Fruit fly (Drosophila melanogaster) S2 (cell line): ENCODE measurements around the gene sd.

ENCODE experiments used
- CG8478 ChIP-seq: fragments of >200 bp; optimal IDR thresholded peaks from 2 replicates; lab custom pipeline; 2018
- CTCF ChIP-seq, 2 experiments: fragments of >200 bp; optimal IDR thresholded peaks; 2 replicates each; lab custom pipeline; 2018

DNA sequence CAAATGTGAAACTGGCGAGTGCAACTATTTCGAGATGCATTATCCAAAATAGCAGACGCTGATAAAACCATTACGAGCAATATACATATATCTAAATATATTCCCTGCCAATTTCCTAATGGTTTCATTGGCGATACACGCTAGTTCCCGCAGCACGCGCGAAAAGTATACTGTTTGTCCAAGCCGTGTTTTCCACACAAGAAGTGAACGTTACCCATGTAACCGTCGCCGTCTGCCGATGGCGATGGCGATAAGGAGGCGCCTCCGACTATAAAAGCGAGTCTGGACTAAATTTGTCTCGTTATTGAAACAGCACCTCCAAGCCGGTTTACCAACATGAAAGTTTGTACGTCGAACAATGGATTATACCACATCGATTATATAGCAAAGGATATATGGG lies 25.3 kb upstream of the sd start, which contains the start of gene CG43673:
- TF ChIP-seq CTCF (optimal IDR thresholded peaks at IDR 0.05; lab: Kevin White, UChicago) = no peak
- TF ChIP-seq CG8478 (lab: Kevin White, UChicago) = no peak
